Fruit fly (Drosophila melanogaster) whole organism, embryonic: ENCODE measurements around the gene wdb.

Experiments used
- Ada2b ChIP-seq: fragments of 200-800 bp; sonication (Bioruptor generic); IDR thresholded peaks from 2 replicates; pipeline ENCODE4 v1.3.6; 2022; ENCODE audit warnings: missing biosample characterization, missing genetic modification characterization
- CG10565 ChIP-seq: fragments of 200-800 bp; sonication (Bioruptor generic); optimal IDR thresholded peaks from 3 replicates; lab custom pipeline; 2016; ENCODE audit warnings: missing biosample characterization, mild to moderate bottlenecking, missing genetic modification characterization
- CG11560 ChIP-seq: fragments of 200-800 bp; sonication (Bioruptor generic); IDR thresholded peaks from 3 replicates; pipeline ENCODE4 v1.3.6; 2022; ENCODE audit warnings: missing biosample characterization, missing genetic modification characterization
- CG12071 ChIP-seq: fragments of 200-800 bp; sonication (Bioruptor generic); optimal IDR thresholded peaks from 3 replicates; lab custom pipeline; 2018; ENCODE audit warnings: missing biosample characterization, mild to moderate bottlenecking, missing genetic modification characterization
- CG14710 ChIP-seq: fragments of 200-800 bp; sonication (Bioruptor generic); optimal IDR thresholded peaks from 3 replicates; lab custom pipeline; 2019; ENCODE audit warnings: missing biosample characterization, mild to moderate bottlenecking, missing genetic modification characterization, moderate library complexity
- CG15601 ChIP-seq: fragments of 200-800 bp; sonication (Bioruptor generic); optimal IDR thresholded peaks from 3 replicates; lab custom pipeline; 2019; ENCODE audit warnings: missing biosample characterization, mild to moderate bottlenecking, missing genetic modification characterization, moderate library complexity
- CG17186 ChIP-seq: fragments of 200-800 bp; sonication (Bioruptor generic); optimal IDR thresholded peaks from 3 replicates; lab custom pipeline; 2017; ENCODE audit warnings: missing biosample characterization, missing genetic modification reagents, missing genetic modification characterization
- CG17802 ChIP-seq: fragments of 200-800 bp; sonication (Bioruptor generic); optimal IDR thresholded peaks from 2 replicates; lab custom pipeline; 2018; ENCODE audit warnings: missing biosample characterization, mild to moderate bottlenecking, missing genetic modification characterization, moderate library complexity
- CG18011 ChIP-seq: fragments of 200-800 bp; sonication (Bioruptor generic); optimal IDR thresholded peaks from 2 replicates; lab custom pipeline; 2017; ENCODE audit warnings: missing biosample characterization, missing genetic modification characterization, mild to moderate bottlenecking, moderate library complexity, missing genotype
- CG1832 ChIP-seq: fragments of 200-800 bp; sonication (Bioruptor generic); optimal IDR thresholded peaks from 2 replicates; lab custom pipeline; 2017; ENCODE audit warnings: missing biosample characterization, mild to moderate bottlenecking, missing genetic modification characterization, inconsistent platforms
- CG18764 ChIP-seq: fragments of 200-800 bp; sonication (Bioruptor generic); optimal IDR thresholded peaks from 3 replicates; lab custom pipeline; 2016; ENCODE audit warnings: missing biosample characterization, missing genetic modification characterization
- CG30431 ChIP-seq: fragments of 200-800 bp; sonication (Bioruptor generic); optimal IDR thresholded peaks from 2 replicates; lab custom pipeline; 2017; ENCODE audit warnings: missing biosample characterization, missing genetic modification characterization
- CG31224 ChIP-seq: fragments of 200-800 bp; sonication (Bioruptor generic); IDR thresholded peaks from 2 replicates; pipeline ENCODE4 v1.3.6; 2022; ENCODE audit warnings: missing biosample characterization, missing genetic modification characterization
- CG31365 ChIP-seq: fragments of 200-800 bp; sonication (Bioruptor generic); optimal IDR thresholded peaks from 2 replicates; lab custom pipeline; 2018; ENCODE audit warnings: missing biosample characterization, mild to moderate bottlenecking, missing genetic modification characterization
- CG3281 ChIP-seq: fragments of 200-800 bp; sonication (Bioruptor generic); optimal IDR thresholded peaks from 3 replicates; lab custom pipeline; 2017; ENCODE audit warnings: missing biosample characterization, mild to moderate bottlenecking, missing genetic modification characterization
- CG4282 ChIP-seq: fragments of 200-800 bp; sonication (Bioruptor generic); optimal IDR thresholded peaks from 2 replicates; lab custom pipeline; 2016; ENCODE audit warnings: missing biosample characterization, missing genetic modification characterization
- CG4328 ChIP-seq: fragments of 200-800 bp; sonication (Bioruptor generic); optimal IDR thresholded peaks from 3 replicates; lab custom pipeline; 2017; ENCODE audit warnings: missing biosample characterization, missing genetic modification reagents, missing genetic modification characterization
- CG5180 ChIP-seq: fragments of 200-800 bp; sonication (Bioruptor generic); optimal IDR thresholded peaks from 3 replicates; lab custom pipeline; 2017; ENCODE audit warnings: missing biosample characterization, missing genetic modification characterization, mild to moderate bottlenecking, moderate library complexity, missing genetic modification reagents
- CG6175 ChIP-seq: fragments of 200-800 bp; sonication (Bioruptor generic); IDR thresholded peaks from 3 replicates; pipeline ENCODE4 v1.3.6; 2022; ENCODE audit warnings: missing biosample characterization, missing genetic modification characterization
- CG7786 ChIP-seq: fragments of 200-800 bp; sonication (Bioruptor generic); optimal IDR thresholded peaks from 2 replicates; lab custom pipeline; 2016; ENCODE audit warnings: missing biosample characterization, missing genetic modification characterization
- CG8359 ChIP-seq: fragments of 200-800 bp; sonication (Bioruptor generic); optimal IDR thresholded peaks from 2 replicates; lab custom pipeline; 2017; ENCODE audit warnings: missing biosample characterization, mild to moderate bottlenecking, missing genetic modification characterization, borderline replicate concordance
- CG8478 ChIP-seq: fragments of >200 bp; optimal IDR thresholded peaks from 2 replicates; lab custom pipeline; 2018
- CHES-1-like ChIP-seq: fragments of 200-800 bp; sonication (Bioruptor generic); optimal IDR thresholded peaks from 2 replicates; lab custom pipeline; 2016; ENCODE audit warnings: missing biosample characterization, missing genetic modification characterization
- Dip2 ChIP-seq: fragments of 200-800 bp; sonication (Bioruptor generic); IDR thresholded peaks from 2 replicates; pipeline ENCODE4 v1.3.6; 2022; ENCODE audit warnings: missing biosample characterization, missing genetic modification characterization
- Dref ChIP-seq: fragments of 200-800 bp; sonication (Bioruptor generic); IDR thresholded peaks from 2 replicates; pipeline ENCODE4 v1.3.6; 2022; ENCODE audit warnings: missing biosample characterization, missing genetic modification characterization
- E2f2 ChIP-seq: fragments of 200-800 bp; sonication (Bioruptor generic); IDR thresholded peaks from 2 replicates; pipeline ENCODE4 v1.3.6; 2022; ENCODE audit warnings: missing biosample characterization, missing genetic modification characterization
- Hr39 ChIP-seq: fragments of >200 bp; optimal IDR thresholded peaks from 2 replicates; lab custom pipeline; 2017
- Lpt ChIP-seq: fragments of >200 bp; optimal IDR thresholded peaks from 2 replicates; lab custom pipeline; 2018; ENCODE audit warnings: missing biosample characterization, missing genetic modification characterization
- MBD-R2 ChIP-seq: fragments of 200-800 bp; sonication (Bioruptor generic); IDR thresholded peaks from 2 replicates; pipeline ENCODE4 v1.3.6; 2022; ENCODE audit warnings: missing biosample characterization, missing genetic modification characterization
- NC2α ChIP-seq: fragments of 200-800 bp; sonication (Bioruptor generic); optimal IDR thresholded peaks from 2 replicates; lab custom pipeline; 2016; ENCODE audit warnings: missing biosample characterization, missing genetic modification characterization
- NC2β ChIP-seq: fragments of 200-800 bp; sonication (Bioruptor generic); optimal IDR thresholded peaks from 2 replicates; lab custom pipeline; 2016; ENCODE audit warnings: missing biosample characterization, missing genetic modification characterization
- NFAT ChIP-seq: fragments of 200-800 bp; sonication (Bioruptor generic); IDR thresholded peaks from 2 replicates; pipeline ENCODE4 v1.3.6; 2022; ENCODE audit warnings: missing biosample characterization, missing genetic modification characterization
- Oli ChIP-seq: fragments of 200-800 bp; sonication (Bioruptor generic); optimal IDR thresholded peaks from 2 replicates; lab custom pipeline; 2018; ENCODE audit warnings: missing biosample characterization, mild to moderate bottlenecking, missing genetic modification characterization, moderate library complexity
- Poxn ChIP-seq: fragments of 200-800 bp; sonication (Bioruptor generic); IDR thresholded peaks from 2 replicates; pipeline ENCODE4 v1.3.6; 2022; ENCODE audit warnings: missing biosample characterization, missing genetic modification characterization
- ab ChIP-seq: fragments of 200-800 bp; sonication (Bioruptor generic); optimal IDR thresholded peaks from 2 replicates; lab custom pipeline; 2016; ENCODE audit warnings: missing biosample characterization, missing genetic modification characterization
- ap ChIP-seq: fragments of 200-800 bp; sonication (Bioruptor generic); IDR thresholded peaks from 2 replicates; pipeline ENCODE4 v1.3.6; 2022; ENCODE audit warnings: missing biosample characterization, missing genetic modification characterization
- bowl ChIP-seq: fragments of 200-800 bp; sonication (Bioruptor generic); IDR thresholded peaks from 2 replicates; pipeline ENCODE4 v1.3.6; 2022; ENCODE audit warnings: missing biosample characterization, missing genetic modification characterization
- chn ChIP-seq: fragments of 200-800 bp; sonication (Bioruptor generic); optimal IDR thresholded peaks from 2 replicates; lab custom pipeline; 2016; ENCODE audit warnings: missing biosample characterization, missing genetic modification characterization
- disco-r ChIP-seq: fragments of 200-800 bp; sonication (Bioruptor generic); optimal IDR thresholded peaks from 2 replicates; lab custom pipeline; 2016; ENCODE audit warnings: missing biosample characterization, missing genetic modification characterization
- dmrt99B ChIP-seq: fragments of 200-800 bp; sonication (Bioruptor generic); optimal IDR thresholded peaks from 2 replicates; lab custom pipeline; 2018; ENCODE audit warnings: missing biosample characterization, mild to moderate bottlenecking, missing genetic modification characterization, moderate library complexity
- dysf ChIP-seq: fragments of 200-800 bp; sonication (Bioruptor generic); IDR thresholded peaks from 3 replicates; pipeline ENCODE4 v1.3.6; 2022; ENCODE audit warnings: missing biosample characterization, missing genetic modification characterization
- fd3F ChIP-seq: fragments of 200-800 bp; sonication (Bioruptor generic); optimal IDR thresholded peaks from 2 replicates; lab custom pipeline; 2018; ENCODE audit warnings: missing biosample characterization, mild to moderate bottlenecking, missing genetic modification characterization, moderate library complexity
- ftz-f1 ChIP-seq: fragments of 200-800 bp; sonication (Bioruptor generic); optimal IDR thresholded peaks from 2 replicates; lab custom pipeline; 2016; ENCODE audit warnings: missing biosample characterization, missing genetic modification characterization
- jing ChIP-seq: fragments of 200-800 bp; sonication (Bioruptor generic); optimal IDR thresholded peaks from 2 replicates; lab custom pipeline; 2018; ENCODE audit warnings: missing biosample characterization, mild to moderate bottlenecking, missing genetic modification characterization
- mirr ChIP-seq: fragments of 200-800 bp; sonication (Bioruptor generic); optimal IDR thresholded peaks from 3 replicates; lab custom pipeline; 2018; ENCODE audit warnings: missing biosample characterization, mild to moderate bottlenecking, missing genetic modification characterization
- nerfin-1 ChIP-seq: fragments of 200-800 bp; sonication (Bioruptor generic); optimal IDR thresholded peaks from 3 replicates; lab custom pipeline; 2019; ENCODE audit warnings: missing biosample characterization, mild to moderate bottlenecking, missing genetic modification characterization, moderate library complexity
- nmo ChIP-seq: fragments of 200-800 bp; sonication (Bioruptor generic); optimal IDR thresholded peaks from 2 replicates; lab custom pipeline; 2018; ENCODE audit warnings: missing biosample characterization, mild to moderate bottlenecking, missing genetic modification characterization, moderate library complexity
- sc ChIP-seq, 3 experiments: fragments of >200 bp in 2 of 3; fragments of 200-800 bp in 1 of 3; sonication (Bioruptor generic) in 1 of 3; optimal IDR thresholded peaks; 2 replicates in 2 of 3; 3 replicates in 1 of 3; lab custom pipeline; 2017; ENCODE audit warnings: mild to moderate bottlenecking in 1 of 3, missing biosample characterization in 1 of 3, missing genetic modification characterization in 1 of 3, missing genetic modification reagents in 1 of 3
- sens ChIP-seq: fragments of 200-800 bp; sonication (Bioruptor generic); peaks from one replicate; lab custom pipeline; 2016; ENCODE audit warnings: missing biosample characterization, missing genetic modification characterization
- sens-2 ChIP-seq: fragments of 200-800 bp; sonication (Bioruptor generic); IDR thresholded peaks from 2 replicates; pipeline ENCODE4 v1.3.6; 2022; ENCODE audit warnings: missing biosample characterization, missing genetic modification characterization
- seq ChIP-seq: fragments of 200-800 bp; sonication (Bioruptor generic); IDR thresholded peaks from 2 replicates; pipeline ENCODE4 v1.3.6; 2022; ENCODE audit warnings: missing biosample characterization, missing genetic modification characterization
- stwl ChIP-seq: fragments of 200-800 bp; sonication (Bioruptor generic); optimal IDR thresholded peaks from 3 replicates; lab custom pipeline; 2018; ENCODE audit warnings: missing biosample characterization, mild to moderate bottlenecking, missing genetic modification characterization, moderate library complexity

wdb gene

dm6 chr3R:27554964-27555363 is 27.1 kb downstream of the wdb start (continued):
- TF ChIP-seq disco-r (peak; percentile 35), CG10565 (GFP tag; lab: Kevin White, UChicago) (no peak), nmo (GFP tag; lab: Kevin White, UChicago) (peak; percentile 89), Poxn (GFP tag; lab: Robert Waterston, UW) (no peak), CG15601 (tag; lab: Kevin White, UChicago) (peak; percentile 74), CHES-1-like (peak; percentile 67), MBD-R2 (peak; percentile 35; the same call in 1 of the 2 replicates), Dref (GFP tag; lab: Robert Waterston, UW) (no peak), CG4282 (GFP tag; lab: Kevin White, UChicago) (no peak), Oli (tag; lab: Kevin White, UChicago) (peak; percentile 88), CG11560 (0 out of 3 replicates have a peak, but pooled peaks have one; percentile 15), nerfin-1 (tag; lab: Kevin White, UChicago) (peak; percentile 78), Lpt (GFP tag; lab: Kevin White, UChicago) (no peak), CG30431 (GFP tag; lab: Kevin White, UChicago) (peak; percentile 40), CG12071 (GFP tag; lab: Kevin White, UChicago) (peak; percentile 76), ftz-f1 (no peak), fd3F (GFP tag; lab: Kevin White, UChicago) (peak; percentile 72), sc (optimal IDR thresholded peaks at IDR 0.05; lab: Kevin White, UChicago) (no peak), sc (GFP tag; optimal IDR thresholded peaks at IDR 0.05; lab: Kevin White, UChicago) (peak; percentile 72), CG14710 (tag; lab: Kevin White, UChicago) (peak; percentile 81), Ada2b (GFP tag; lab: Robert Waterston, UW) (peak; percentile 76), CG18764 (peak; percentile 72), dmrt99B (peak; percentile 92), CG4328 (GFP tag; lab: Kevin White, UChicago) (peak; percentile 31), NC2β (GFP tag; lab: Kevin White, UChicago) (peak; percentile 67), sens-2 (GFP tag; lab: Robert Waterston, UW) (peak; percentile 54; the same call in 1 of the 2 replicates), chn (GFP tag; lab: Kevin White, UChicago) (peak; percentile 69), CG31224 (GFP tag; lab: Robert Waterston, UW) (peak; percentile 66), ab (GFP tag; lab: Kevin White, UChicago) (peak; percentile 54), bowl (GFP tag; lab: Robert Waterston, UW) (no peak), sens (peak; percentile 98), CG8359 (GFP tag; lab: Kevin White, UChicago) (peak; percentile 75), E2f2 (GFP tag; lab: Robert Waterston, UW) (peak; percentile 54), CG18011 (GFP tag; lab: Kevin White, UChicago) (peak; percentile 28), CG6175 (no peak), CG5180 (peak; percentile 70), NC2α (GFP tag; lab: Kevin White, UChicago) (no peak), CG1832 (GFP tag; lab: Kevin White, UChicago) (no peak), CG3281 (GFP tag; lab: Kevin White, UChicago) (peak; percentile 67), CG17186 (GFP tag; lab: Kevin White, UChicago) (peak; percentile 15), CG8478 (no peak), Hr39 (lab: Kevin White, UChicago) (no peak), Dip2 (GFP tag; lab: Robert Waterston, UW) (no peak), mirr (GFP tag; lab: Kevin White, UChicago) (no peak), dysf (GFP tag; lab: Robert Waterston, UW) (peak; percentile 90), CG7786 (GFP tag; lab: Kevin White, UChicago) (peak; percentile 69), stwl (tag; lab: Kevin White, UChicago) (no peak), CG17802 (tag; lab: Kevin White, UChicago) (peak; percentile 54), CG31365 (no peak), ap (GFP tag; lab: Robert Waterston, UW) (peak; percentile 79), jing (GFP tag; lab: Kevin White, UChicago) (peak; percentile 69), NFAT (GFP tag; lab: Robert Waterston, UW) (peak; percentile 65), seq (GFP tag; lab: Robert Waterston, UW) (peak; percentile 50; the same call in 1 of the 2 replicates)
